Fruit fly (Drosophila melanogaster) whole organism, adult: ENCODE results near the gene CG8578.

ENCODE experiments used
- CG11617 ChIP-seq: fragments of 200-800 bp; sonication (Bioruptor generic); optimal IDR thresholded peaks from 2 replicates; lab custom pipeline; 2017; ENCODE audit warnings: mild to moderate bottlenecking, missing biosample characterization, missing genetic modification reagents, missing genetic modification characterization
- CG12768 ChIP-seq: fragments of 200-800 bp; sonication (Bioruptor generic); optimal IDR thresholded peaks from 2 replicates; lab custom pipeline; 2017; ENCODE audit warnings: missing biosample characterization, missing genetic modification characterization, mild to moderate bottlenecking, moderate library complexity, missing genetic modification reagents
- CG14711 ChIP-seq: fragments of 200-800 bp; sonication (Bioruptor generic); optimal IDR thresholded peaks from 2 replicates; lab custom pipeline; 2018; ENCODE audit warnings: missing biosample characterization, mild to moderate bottlenecking, missing genetic modification characterization, moderate library complexity
- CG1620 ChIP-seq: fragments of 200-800 bp; sonication (Bioruptor generic); optimal IDR thresholded peaks from 2 replicates; lab custom pipeline; 2016; ENCODE audit warnings: missing biosample characterization, missing genetic modification characterization
- CG33017 ChIP-seq: fragments of 200-800 bp; sonication (Bioruptor generic); optimal IDR thresholded peaks from 2 replicates; lab custom pipeline; 2018; ENCODE audit warnings: missing biosample characterization, mild to moderate bottlenecking, missing genetic modification characterization, moderate library complexity
- CG5204 ChIP-seq: fragments of 200-800 bp; sonication (Bioruptor generic); optimal IDR thresholded peaks from 2 replicates; lab custom pipeline; 2016; ENCODE audit warnings: missing biosample characterization, missing genetic modification characterization
- CG7045 ChIP-seq: fragments of 200-800 bp; sonication (Bioruptor generic); optimal IDR thresholded peaks from 2 replicates; lab custom pipeline; 2017; ENCODE audit warnings: missing biosample characterization, mild to moderate bottlenecking, missing genetic modification characterization
- CG7101 ChIP-seq: fragments of 200-800 bp; sonication (Bioruptor generic); optimal IDR thresholded peaks from 2 replicates; lab custom pipeline; 2018; ENCODE audit warnings: missing biosample characterization, mild to moderate bottlenecking, missing genetic modification characterization, moderate library complexity
- Clk ChIP-seq: fragments of 200-800 bp; sonication (Bioruptor generic); optimal IDR thresholded peaks from 2 replicates; lab custom pipeline; 2017; ENCODE audit warnings: missing biosample characterization, missing genetic modification characterization
- Crg-1 ChIP-seq: fragments of 200-800 bp; sonication (Bioruptor generic); optimal IDR thresholded peaks from 2 replicates; lab custom pipeline; 2016; ENCODE audit warnings: missing biosample characterization, missing genetic modification characterization
- Hr96 ChIP-seq: fragments of 200-800 bp; sonication (Bioruptor generic); optimal IDR thresholded peaks from 2 replicates; lab custom pipeline; 2016; ENCODE audit warnings: missing biosample characterization, missing genetic modification characterization
- Mnt ChIP-seq: fragments of 200-800 bp; sonication (Bioruptor generic); optimal IDR thresholded peaks from 2 replicates; lab custom pipeline; 2016; ENCODE audit warnings: missing biosample characterization, mild to moderate bottlenecking, missing genetic modification characterization
- bab1 ChIP-seq: fragments of 200-800 bp; sonication (Bioruptor generic); optimal IDR thresholded peaks from 3 replicates; lab custom pipeline; 2019; ENCODE audit warnings: missing biosample characterization, mild to moderate bottlenecking, missing genetic modification characterization, moderate library complexity
- cic ChIP-seq: fragments of 200-800 bp; sonication (Bioruptor generic); optimal IDR thresholded peaks from 2 replicates; lab custom pipeline; 2017; ENCODE audit warnings: missing biosample characterization, mild to moderate bottlenecking, missing genetic modification characterization, moderate library complexity
- cnc ChIP-seq, 2 experiments: fragments of >200 bp; optimal IDR thresholded peaks; 2 replicates each; lab custom pipeline; 2017
- kay ChIP-seq: fragments of 200-800 bp; sonication (Bioruptor generic); peaks from one replicate; lab custom pipeline; 2016; ENCODE audit warnings: missing biosample characterization, missing genetic modification characterization, borderline replicate concordance
- ovo ChIP-seq: fragments of 200-800 bp; sonication (Bioruptor generic); optimal IDR thresholded peaks from 2 replicates; lab custom pipeline; 2016; ENCODE audit warnings: missing biosample characterization, missing genetic modification characterization
- pad ChIP-seq: fragments of 200-800 bp; sonication (Bioruptor generic); optimal IDR thresholded peaks from 3 replicates; lab custom pipeline; 2017; ENCODE audit warnings: missing biosample characterization, missing genetic modification characterization, mild to moderate bottlenecking, moderate library complexity, missing genetic modification reagents
- tj ChIP-seq: fragments of 200-800 bp; sonication (Bioruptor generic); optimal IDR thresholded peaks from 3 replicates; lab custom pipeline; 2017; ENCODE audit warnings: missing biosample characterization, mild to moderate bottlenecking, missing genetic modification characterization, moderate library complexity
- toe ChIP-seq: fragments of 200-800 bp; sonication (Bioruptor generic); optimal IDR thresholded peaks from 2 replicates; lab custom pipeline; 2016; ENCODE audit warnings: missing biosample characterization, missing genetic modification characterization

The CG8578 gene

dm6 chrX:15807915-15808314, 36.4 kb upstream of the CG8578 start:
- no peak for TF ChIP-seq cnc (optimal IDR thresholded peaks at IDR 0.05; lab: Kevin White, UChicago)
- TF ChIP-seq cic (GFP tag; lab: Kevin White, UChicago), result no peak
- no peak for TF ChIP-seq toe (GFP tag; lab: Kevin White, UChicago)
- TF ChIP-seq tj (GFP tag; lab: Kevin White, UChicago), result no peak
- TF ChIP-seq ovo (GFP tag; lab: Kevin White, UChicago), result no peak
- TF ChIP-seq CG14711 (tag; lab: Kevin White, UChicago), result no peak
- no peak for TF ChIP-seq bab1 (GFP tag; lab: Kevin White, UChicago)
- TF ChIP-seq kay (GFP tag; lab: Kevin White, UChicago), result no peak
- no peak for TF ChIP-seq CG33017 (tag; lab: Kevin White, UChicago)
- no peak for TF ChIP-seq CG1620 (GFP tag; lab: Kevin White, UChicago)
- TF ChIP-seq CG5204 (GFP tag; lab: Kevin White, UChicago), result no peak
- no peak for TF ChIP-seq CG7045

DNA sequence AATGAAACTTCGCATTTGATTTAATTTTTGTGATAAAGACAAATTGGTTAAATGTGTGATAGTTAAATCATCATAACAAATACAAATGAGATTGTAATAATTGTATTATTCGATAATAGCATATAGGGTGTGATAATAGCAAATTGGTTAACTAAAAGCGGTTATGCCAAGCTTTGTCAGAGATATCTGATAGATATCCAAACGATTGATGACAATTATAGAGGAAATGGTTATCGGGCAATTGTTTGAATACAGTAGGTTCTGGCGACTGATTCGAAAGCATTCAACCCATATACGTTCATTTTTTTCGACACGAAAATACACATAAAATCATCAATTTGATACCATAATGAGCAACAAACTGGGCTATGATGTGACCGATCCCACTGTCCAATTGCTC, 35.0 kb upstream of the CG8578 start, which contains the start of gene CG8509:
CG8509 (plus strand) TSS at position 301 of the 400 bp plus-strand sequence.
- no peak for TF ChIP-seq tj (GFP tag; lab: Kevin White, UChicago)
- no peak for TF ChIP-seq bab1 (GFP tag; lab: Kevin White, UChicago)
- TF ChIP-seq CG7045, result no peak
- TF ChIP-seq Crg-1, result no peak
- no peak for TF ChIP-seq CG7101 (tag; lab: Kevin White, UChicago)
- TF ChIP-seq toe (GFP tag; lab: Kevin White, UChicago), result no peak
- no peak for TF ChIP-seq kay (GFP tag; lab: Kevin White, UChicago)
- TF ChIP-seq CG1620 (GFP tag; lab: Kevin White, UChicago), result no peak
- no peak for TF ChIP-seq cic (GFP tag; lab: Kevin White, UChicago)
- no peak for TF ChIP-seq Clk (GFP tag; lab: Kevin White, UChicago)
- TF ChIP-seq cnc (optimal IDR thresholded peaks at IDR 0.05; lab: Kevin White, UChicago), result no peak
- no peak for TF ChIP-seq CG12768 (GFP tag; lab: Kevin White, UChicago)
- TF ChIP-seq Mnt (GFP tag; lab: Kevin White, UChicago), result no peak
- TF ChIP-seq CG33017 (tag; lab: Kevin White, UChicago), result no peak
- TF ChIP-seq CG11617, result no peak
- TF ChIP-seq CG14711 (tag; lab: Kevin White, UChicago), result no peak
- no peak for TF ChIP-seq Hr96 (GFP tag; lab: Kevin White, UChicago)
- no peak for TF ChIP-seq pad (GFP tag; lab: Kevin White, UChicago)
- no peak for TF ChIP-seq CG5204 (GFP tag; lab: Kevin White, UChicago)

DNA sequence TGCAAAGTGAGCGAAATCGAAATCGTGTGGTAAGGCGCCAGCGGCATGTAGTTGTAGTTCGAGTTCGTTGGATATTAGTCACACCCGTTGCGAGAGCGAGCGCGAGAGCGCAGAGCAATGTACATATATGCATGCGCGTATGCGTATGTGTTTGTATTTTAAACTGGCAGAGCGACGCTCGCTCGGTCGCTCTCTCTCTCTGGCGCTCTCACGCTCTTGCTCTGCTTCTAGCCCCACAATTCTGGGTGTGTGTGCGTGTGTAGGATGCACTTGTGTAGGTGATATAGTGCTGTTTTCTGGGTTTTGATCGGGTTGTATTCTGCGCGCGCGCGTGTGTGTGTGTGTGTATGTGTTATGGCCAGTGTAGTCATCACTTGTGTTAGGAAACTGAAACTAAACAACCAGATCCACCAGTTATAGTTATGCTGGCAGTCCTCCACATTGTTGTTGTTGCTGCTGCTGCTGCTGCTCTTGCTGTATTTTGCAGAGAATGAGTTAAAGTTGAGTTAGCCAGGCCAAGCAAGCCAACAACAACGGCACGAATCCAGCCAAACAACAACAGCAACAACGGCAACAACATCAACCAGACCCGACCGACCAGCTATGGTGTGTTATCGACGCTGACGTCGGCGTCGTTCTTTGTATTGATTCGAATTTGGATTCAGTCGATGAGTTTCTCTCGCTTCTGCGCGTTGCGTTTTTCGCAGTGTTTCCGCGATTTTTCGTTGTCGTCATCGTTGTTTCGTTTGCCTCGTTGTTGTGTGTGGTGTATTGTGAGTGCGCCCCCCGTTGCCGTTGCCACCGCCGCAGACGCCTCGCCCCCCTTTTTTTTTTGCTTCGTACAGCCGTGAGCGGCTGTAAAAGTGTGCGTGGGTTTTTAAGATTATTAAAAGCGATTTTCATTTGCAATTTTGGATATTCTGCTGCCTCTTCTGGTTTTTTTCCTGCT, 32.3 kb upstream of the CG8578 start:
- TF ChIP-seq bab1 (GFP tag; lab: Kevin White, UChicago), result peak; percentile 78
- TF ChIP-seq CG5204 (GFP tag; lab: Kevin White, UChicago), result no peak
- TF ChIP-seq CG1620 (GFP tag; lab: Kevin White, UChicago), result no peak
- no peak for TF ChIP-seq toe (GFP tag; lab: Kevin White, UChicago)
- TF ChIP-seq CG12768 (GFP tag; lab: Kevin White, UChicago), result peak; percentile 3
- no peak for TF ChIP-seq cnc (optimal IDR thresholded peaks at IDR 0.05; lab: Kevin White, UChicago)
- TF ChIP-seq CG7045, result no peak
- no peak for TF ChIP-seq Clk (GFP tag; lab: Kevin White, UChicago)
- no peak for TF ChIP-seq Crg-1
- TF ChIP-seq Hr96 (GFP tag; lab: Kevin White, UChicago), result no peak
- peak; percentile 80 for TF ChIP-seq kay (GFP tag; lab: Kevin White, UChicago)
- TF ChIP-seq CG33017 (tag; lab: Kevin White, UChicago), result no peak
- TF ChIP-seq cic (GFP tag; lab: Kevin White, UChicago), result peak; percentile 61
- peak; percentile 27 for TF ChIP-seq CG7101 (tag; lab: Kevin White, UChicago)
- no peak for TF ChIP-seq ovo (GFP tag; lab: Kevin White, UChicago)
- peak; percentile 1 for TF ChIP-seq pad (GFP tag; lab: Kevin White, UChicago)
- peak; percentile 44 for TF ChIP-seq CG11617
- peak; percentile 65 for TF ChIP-seq CG14711 (tag; lab: Kevin White, UChicago)
- TF ChIP-seq Mnt (GFP tag; lab: Kevin White, UChicago), result peak; percentile 20
- peak; percentile 82 for TF ChIP-seq tj (GFP tag; lab: Kevin White, UChicago)

DNA sequence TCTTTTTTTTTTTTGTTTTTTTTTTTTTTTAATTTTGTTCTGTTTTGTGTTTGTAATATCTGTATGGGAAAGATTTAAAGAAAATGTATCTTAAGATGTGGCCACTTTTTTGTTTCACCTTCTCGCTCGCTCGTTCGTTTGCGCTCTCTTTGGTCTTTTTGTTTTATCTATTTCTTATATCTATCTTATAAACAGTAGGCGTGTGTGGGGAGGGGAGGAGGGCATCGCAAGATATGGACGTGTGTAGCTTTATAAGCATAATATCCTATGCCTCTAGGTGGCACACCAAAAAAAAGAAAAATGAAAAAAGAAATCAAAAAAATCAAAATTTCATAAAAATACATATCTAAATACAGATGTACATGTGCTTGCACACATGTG, 31.7 kb upstream of the CG8578 start:
- TF ChIP-seq kay (GFP tag; lab: Kevin White, UChicago) (peak; percentile 75), ovo (GFP tag; lab: Kevin White, UChicago) (no peak)

dm6 chrX:15813224-15813623, 31.1 kb upstream of the CG8578 start:
- TF ChIP-seq CG7045 (no peak), ovo (GFP tag; lab: Kevin White, UChicago) (peak; percentile 18), kay (GFP tag; lab: Kevin White, UChicago) (peak; percentile 93), tj (GFP tag; lab: Kevin White, UChicago) (peak; percentile 22), CG7101 (tag; lab: Kevin White, UChicago) (no peak)

- TF ChIP-seq tj (GFP tag; lab: Kevin White, UChicago) (peak; percentile 86), toe (GFP tag; lab: Kevin White, UChicago) (no peak)
These were observed 29.8 kb upstream of the CG8578 start for dm6 chrX:15814485-15814884.
